Worm (Caenorhabditis elegans): ENCODE measurements around the gene sre-3.

ce11 chrII:7385442-7385841 lies at the start of gene sre-3:
- TF ChIP-seq ztf-29 (GFP tag; IDR thresholded peaks at IDR 0.05) (no peak), tab-1 (GFP tag; IDR thresholded peaks at IDR 0.05) (no peak), ztf-23 (GFP tag; IDR thresholded peaks at IDR 0.05) (no peak), flt-1 (GFP tag; IDR thresholded peaks at IDR 0.05) (no peak), klf-2 (GFP tag; conservative IDR thresholded peaks at IDR 0.05) (no peak), T22C8.4 (GFP tag; IDR thresholded peaks at IDR 0.05) (no peak), ref-1 (GFP tag; conservative IDR thresholded peaks at IDR 0.05) (no peak), med-1 (GFP tag; optimal IDR thresholded peaks at IDR 0.05; ENCODE audit: insufficient read depth) (no peak), cog-1 (tag; optimal IDR thresholded peaks at IDR 0.05) (no peak)

All from whole organism, midembryonic.